Fruit fly (Drosophila melanogaster) whole organism, embryonic: ENCODE measurements around the gene Spn88Ea.

Experiments
- Awh ChIP-seq: fragments of 200-800 bp; sonication (Bioruptor generic); IDR thresholded peaks from 2 replicates; pipeline ENCODE4, ENCODE4 v1.3.6; 2022; ENCODE audit warnings: missing biosample characterization, missing genetic modification characterization
- C15 ChIP-seq: fragments of 200-800 bp; sonication (Bioruptor generic); IDR thresholded peaks from 3 replicates; pipeline ENCODE4 v1.3.6; 2022; ENCODE audit warnings: missing biosample characterization, missing genetic modification characterization
- CG10543 ChIP-seq: fragments of 200-800 bp; sonication (Bioruptor generic); optimal IDR thresholded peaks from 3 replicates; lab custom pipeline; 2017; ENCODE audit warnings: missing biosample characterization, mild to moderate bottlenecking, missing genetic modification characterization, moderate library complexity
- CG10979 ChIP-seq: fragments of 200-800 bp; sonication (Bioruptor generic); optimal IDR thresholded peaks from 2 replicates; lab custom pipeline; 2018; ENCODE audit warnings: missing biosample characterization, mild to moderate bottlenecking, missing genetic modification characterization, moderate library complexity
- CG11093 ChIP-seq: fragments of 200-800 bp; sonication (Bioruptor generic); IDR thresholded peaks from 3 replicates; pipeline ENCODE4 v1.3.6; 2022; ENCODE audit warnings: missing biosample characterization, missing genetic modification characterization
- CG11247 ChIP-seq: fragments of 200-800 bp; sonication (Bioruptor generic); IDR thresholded peaks from 2 replicates; pipeline ENCODE4 v1.3.6; 2022; ENCODE audit warnings: missing biosample characterization, missing genetic modification characterization
- CG13287 ChIP-seq: fragments of 200-800 bp; sonication (Bioruptor generic); IDR thresholded peaks from 2 replicates; pipeline ENCODE4 v1.3.6; 2022; ENCODE audit warnings: missing biosample characterization, missing genetic modification characterization; ENCODE audit not compliant: partially characterized antibody
- CG14710 ChIP-seq: fragments of 200-800 bp; sonication (Bioruptor generic); optimal IDR thresholded peaks from 3 replicates; lab custom pipeline; 2019; ENCODE audit warnings: missing biosample characterization, mild to moderate bottlenecking, missing genetic modification characterization, moderate library complexity
- CG15479 ChIP-seq: fragments of 200-800 bp; sonication (Bioruptor generic); optimal IDR thresholded peaks from 3 replicates; lab custom pipeline; 2019; ENCODE audit warnings: missing biosample characterization, mild to moderate bottlenecking, missing genetic modification characterization, moderate library complexity
- CG31365 ChIP-seq: fragments of 200-800 bp; sonication (Bioruptor generic); optimal IDR thresholded peaks from 2 replicates; lab custom pipeline; 2018; ENCODE audit warnings: missing biosample characterization, mild to moderate bottlenecking, missing genetic modification characterization
- CG31441 ChIP-seq: fragments of 200-800 bp; sonication (Bioruptor generic); IDR thresholded peaks from 2 replicates; pipeline ENCODE4 v1.3.6; 2022; ENCODE audit warnings: missing biosample characterization, missing genetic modification characterization
- CG34376 ChIP-seq: fragments of 200-800 bp; sonication (Bioruptor generic); optimal IDR thresholded peaks from 2 replicates; lab custom pipeline; 2018; ENCODE audit warnings: missing biosample characterization, mild to moderate bottlenecking, missing genetic modification characterization
- CG5180 ChIP-seq: fragments of 200-800 bp; sonication (Bioruptor generic); optimal IDR thresholded peaks from 3 replicates; lab custom pipeline; 2017; ENCODE audit warnings: missing biosample characterization, missing genetic modification characterization, mild to moderate bottlenecking, moderate library complexity, missing genetic modification reagents
- CG7786 ChIP-seq: fragments of 200-800 bp; sonication (Bioruptor generic); optimal IDR thresholded peaks from 2 replicates; lab custom pipeline; 2016; ENCODE audit warnings: missing biosample characterization, missing genetic modification characterization
- Dbx ChIP-seq: fragments of 200-800 bp; sonication (Bioruptor generic); IDR thresholded peaks from 3 replicates; pipeline ENCODE4 v1.3.6; 2022; ENCODE audit warnings: missing biosample characterization, missing genetic modification characterization
- HLH3B ChIP-seq: fragments of 200-800 bp; sonication (Bioruptor generic); IDR thresholded peaks from 2 replicates; pipeline ENCODE4 v1.3.6; 2022; ENCODE audit warnings: missing biosample characterization, missing genetic modification characterization
- Hr3 ChIP-seq: fragments of 200-800 bp; sonication (Bioruptor generic); optimal IDR thresholded peaks from 3 replicates; lab custom pipeline; 2016; ENCODE audit warnings: missing biosample characterization, missing genetic modification characterization
- Hsf ChIP-seq: fragments of 200-800 bp; sonication (Bioruptor generic); optimal IDR thresholded peaks from 3 replicates; lab custom pipeline; 2016; ENCODE audit warnings: missing biosample characterization, missing genetic modification characterization
- NC2α ChIP-seq: fragments of 200-800 bp; sonication (Bioruptor generic); optimal IDR thresholded peaks from 2 replicates; lab custom pipeline; 2016; ENCODE audit warnings: missing biosample characterization, missing genetic modification characterization
- Neu2 ChIP-seq: fragments of 200-800 bp; sonication (Bioruptor generic); optimal IDR thresholded peaks from 3 replicates; lab custom pipeline; 2016; ENCODE audit warnings: missing biosample characterization, missing genetic modification characterization, borderline replicate concordance
- Nf-YB ChIP-seq: fragments of 200-800 bp; sonication (Bioruptor generic); optimal IDR thresholded peaks from 3 replicates; lab custom pipeline; 2019; ENCODE audit warnings: missing biosample characterization, mild to moderate bottlenecking, missing genetic modification characterization, moderate library complexity
- Oli ChIP-seq: fragments of 200-800 bp; sonication (Bioruptor generic); optimal IDR thresholded peaks from 2 replicates; lab custom pipeline; 2018; ENCODE audit warnings: missing biosample characterization, mild to moderate bottlenecking, missing genetic modification characterization, moderate library complexity
- Opbp ChIP-seq: fragments of 200-800 bp; sonication (Bioruptor generic); IDR thresholded peaks from 3 replicates; pipeline ENCODE4 v1.3.6; 2022; ENCODE audit warnings: missing biosample characterization, missing genetic modification characterization; ENCODE audit not compliant: partially characterized antibody
- Xrp1 ChIP-seq: fragments of 200-800 bp; sonication (Bioruptor generic); IDR thresholded peaks from 2 replicates; pipeline ENCODE4 v1.3.6; 2022; ENCODE audit warnings: missing biosample characterization, missing genetic modification characterization
- ato ChIP-seq: fragments of 200-800 bp; sonication (Bioruptor generic); IDR thresholded peaks from 2 replicates; pipeline ENCODE4 v1.3.6; 2022; ENCODE audit warnings: missing biosample characterization, missing genetic modification characterization; ENCODE audit not compliant: partially characterized antibody
- bsh ChIP-seq, 2 experiments: fragments of 200-800 bp; sonication (Bioruptor generic); optimal IDR thresholded peaks; 2 replicates each; lab custom pipeline; 2017 to 2018; ENCODE audit warnings: mild to moderate bottlenecking in 2 of 2, missing biosample characterization in 2 of 2, missing genetic modification characterization in 2 of 2, moderate library complexity in 1 of 2
- btn ChIP-seq: fragments of 200-800 bp; sonication (Bioruptor generic); optimal IDR thresholded peaks from 2 replicates; lab custom pipeline; 2016; ENCODE audit warnings: missing biosample characterization, missing genetic modification characterization
- caup ChIP-seq: fragments of 200-800 bp; sonication (Bioruptor generic); optimal IDR thresholded peaks from 3 replicates; lab custom pipeline; 2017; ENCODE audit warnings: missing biosample characterization, mild to moderate bottlenecking, missing genetic modification characterization, moderate library complexity; ENCODE audit not compliant: severe bottlenecking
- chn ChIP-seq: fragments of 200-800 bp; sonication (Bioruptor generic); optimal IDR thresholded peaks from 2 replicates; lab custom pipeline; 2016; ENCODE audit warnings: missing biosample characterization, missing genetic modification characterization
- dan ChIP-seq: fragments of 200-800 bp; sonication (Bioruptor generic); IDR thresholded peaks from 2 replicates; pipeline ENCODE4 v1.3.6; 2022; ENCODE audit warnings: missing biosample characterization, missing genetic modification characterization
- dpn ChIP-seq, 2 experiments: fragments of 200-800 bp; sonication (Bioruptor generic); optimal IDR thresholded peaks; 3 replicates each; lab custom pipeline; 2016; ENCODE audit warnings: missing biosample characterization in 2 of 2, missing genetic modification characterization in 2 of 2
- gfzf ChIP-seq: fragments of 200-800 bp; sonication (Bioruptor generic); optimal IDR thresholded peaks from 2 replicates; lab custom pipeline; 2016; ENCODE audit warnings: missing biosample characterization, mild to moderate bottlenecking, missing genetic modification characterization, moderate library complexity
- hkb ChIP-seq, 2 experiments: fragments of 200-800 bp in 1 of 2; fragments of >200 bp in 1 of 2; sonication (Bioruptor generic) in 1 of 2; IDR thresholded peaks in 1 of 2; optimal IDR thresholded peaks in 1 of 2; 2 replicates each; pipeline versions ENCODE4 v1.3.6 to Lab custom; 2017 to 2022; ENCODE audit warnings: missing biosample characterization in 1 of 2, missing genetic modification characterization in 1 of 2
- ind ChIP-seq: fragments of 200-800 bp; sonication (Bioruptor generic); optimal IDR thresholded peaks from 3 replicates; lab custom pipeline; 2016; ENCODE audit warnings: missing biosample characterization, missing genetic modification characterization
- jumu ChIP-seq: fragments of 200-800 bp; sonication (Bioruptor generic); optimal IDR thresholded peaks from 3 replicates; lab custom pipeline; 2016; ENCODE audit warnings: missing biosample characterization, missing genetic modification characterization
- knrl ChIP-seq: fragments of 200-800 bp; sonication (Bioruptor generic); IDR thresholded peaks from 3 replicates; pipeline ENCODE4 v1.3.6; 2022; ENCODE audit warnings: missing biosample characterization, missing genetic modification characterization; ENCODE audit not compliant: partially characterized antibody
- lov ChIP-seq, 2 experiments: fragments of 200-800 bp in 1 of 2; fragments of >200 bp in 1 of 2; sonication (Bioruptor generic) in 1 of 2; IDR thresholded peaks in 1 of 2; optimal IDR thresholded peaks in 1 of 2; 2 replicates in 1 of 2; 3 replicates in 1 of 2; pipeline versions ENCODE4 v1.3.6 to Lab custom; 2017 to 2022; ENCODE audit warnings: missing biosample characterization in 1 of 2, missing genetic modification characterization in 1 of 2
- mirr ChIP-seq: fragments of 200-800 bp; sonication (Bioruptor generic); optimal IDR thresholded peaks from 3 replicates; lab custom pipeline; 2018; ENCODE audit warnings: missing biosample characterization, mild to moderate bottlenecking, missing genetic modification characterization
- odd ChIP-seq: fragments of 200-800 bp; sonication (Bioruptor generic); optimal IDR thresholded peaks from 2 replicates; lab custom pipeline; 2017; ENCODE audit warnings: missing biosample characterization, mild to moderate bottlenecking, missing genetic modification characterization
- org-1 ChIP-seq: fragments of 200-800 bp; sonication (Bioruptor generic); optimal IDR thresholded peaks from 2 replicates; lab custom pipeline; 2017; ENCODE audit warnings: missing biosample characterization, missing genetic modification characterization
- pfk ChIP-seq: fragments of 200-800 bp; sonication (Bioruptor generic); optimal IDR thresholded peaks from 2 replicates; lab custom pipeline; 2018; ENCODE audit warnings: missing biosample characterization, mild to moderate bottlenecking, missing genetic modification characterization, moderate library complexity
- phol ChIP-seq: fragments of 200-800 bp; sonication (Bioruptor generic); optimal IDR thresholded peaks from 3 replicates; lab custom pipeline; 2018; ENCODE audit warnings: missing biosample characterization, mild to moderate bottlenecking, missing genetic modification characterization, moderate library complexity
- pnt ChIP-seq: fragments of 200-800 bp; sonication (Bioruptor generic); optimal IDR thresholded peaks from 3 replicates; lab custom pipeline; 2016; ENCODE audit warnings: missing biosample characterization, missing genetic modification characterization
- pros ChIP-seq: fragments of 200-800 bp; sonication (Bioruptor generic); optimal IDR thresholded peaks from 3 replicates; lab custom pipeline; 2019; ENCODE audit warnings: missing biosample characterization, mild to moderate bottlenecking, missing genetic modification characterization, moderate library complexity
- ro ChIP-seq: fragments of 200-800 bp; sonication (Bioruptor generic); IDR thresholded peaks from 2 replicates; pipeline ENCODE4 v1.3.6; 2022; ENCODE audit warnings: missing biosample characterization, missing genetic modification characterization
- row ChIP-seq: fragments of 200-800 bp; sonication (Bioruptor generic); IDR thresholded peaks from 3 replicates; pipeline ENCODE4 v1.3.6; 2022; ENCODE audit warnings: missing biosample characterization, missing genetic modification characterization
- stwl ChIP-seq: fragments of 200-800 bp; sonication (Bioruptor generic); optimal IDR thresholded peaks from 3 replicates; lab custom pipeline; 2018; ENCODE audit warnings: missing biosample characterization, mild to moderate bottlenecking, missing genetic modification characterization, moderate library complexity
- tgo ChIP-seq: fragments of 200-800 bp; sonication (Bioruptor generic); IDR thresholded peaks from 3 replicates; pipeline ENCODE4 v1.3.6; 2022; ENCODE audit warnings: missing biosample characterization, missing genetic modification characterization
- tin ChIP-seq: fragments of 200-800 bp; sonication (Bioruptor generic); optimal IDR thresholded peaks from 3 replicates; lab custom pipeline; 2016; ENCODE audit warnings: missing biosample characterization, missing genetic modification characterization

Gene Spn88Ea

DNA sequence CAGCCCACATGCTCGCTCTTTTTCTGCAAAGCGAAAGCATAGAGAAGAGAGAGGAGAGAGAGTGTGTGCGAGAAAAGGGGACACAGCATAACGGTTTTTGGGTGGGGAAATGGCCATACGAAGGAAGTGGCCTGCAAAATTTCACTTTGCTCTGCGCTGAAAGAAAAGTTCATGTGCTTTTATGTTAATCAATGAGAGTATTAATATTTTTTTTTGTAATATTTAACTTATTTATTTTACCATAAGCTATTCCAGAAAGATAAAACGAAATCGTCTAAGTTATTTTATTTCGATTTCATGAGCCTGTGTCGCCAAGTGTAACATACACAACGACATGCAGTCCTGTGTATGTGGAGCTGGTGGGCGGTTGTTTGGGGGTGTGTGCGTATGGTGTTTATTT is 44.2 kb upstream of the Spn88Ea start (continued):
- TF ChIP-seq ato (GFP tag; lab: Robert Waterston, UW) (no peak), tgo (peak; percentile 80), Opbp (GFP tag; lab: Robert Waterston, UW) (no peak), CG7786 (GFP tag; lab: Kevin White, UChicago) (no peak), Dbx (GFP tag; lab: Robert Waterston, UW) (peak; percentile 78), knrl (GFP tag; lab: Robert Waterston, UW) (no peak), caup (GFP tag; lab: Kevin White, UChicago) (no peak), CG5180 (GFP tag; lab: Kevin White, UChicago) (no peak), gfzf (GFP tag; lab: Kevin White, UChicago) (no peak), Hsf (GFP tag; lab: Kevin White, UChicago) (peak; percentile 45), tin (GFP tag; lab: Kevin White, UChicago) (peak; percentile 3), CG13287 (GFP tag; lab: Robert Waterston, UW) (no peak), chn (GFP tag; lab: Kevin White, UChicago) (no peak), ind (GFP tag; lab: Kevin White, UChicago) (peak; percentile 58), Awh (GFP tag; lab: Robert Waterston, UW) (no peak; the same call in 1 of the 2 replicates), Oli (no peak), Nf-YB (GFP tag; lab: Kevin White, UChicago) (no peak), btn (no peak), CG31441 (no peak; the same call in none of the 2 replicates), CG15479 (GFP tag; lab: Kevin White, UChicago) (no peak), stwl (no peak), CG11093 (GFP tag; lab: Robert Waterston, UW) (peak; percentile 63; the same call in 2 of the 3 replicates), CG10979 (peak; percentile 45), CG34376 (GFP tag; lab: Kevin White, UChicago) (peak; percentile 41), phol (tag; lab: Kevin White, UChicago) (peak; percentile 31), NC2α (GFP tag; lab: Kevin White, UChicago) (no peak), dan (GFP tag; lab: Robert Waterston, UW) (no peak), odd (GFP tag; lab: Kevin White, UChicago) (no peak), ro (GFP tag; lab: Robert Waterston, UW) (no peak), bsh (GFP tag; optimal IDR thresholded peaks at IDR 0.05; lab: Kevin White, UChicago) (no peak), HLH3B (GFP tag; lab: Robert Waterston, UW) (peak; percentile 68), CG11247 (GFP tag; lab: Robert Waterston, UW) (peak; percentile 68), C15 (GFP tag; lab: Robert Waterston, UW) (0 out of 3 replicates have a peak, but pooled peaks have one; percentile 26), pfk (GFP tag; lab: Kevin White, UChicago) (no peak), jumu (GFP tag; lab: Kevin White, UChicago) (no peak), CG31365 (no peak), lov (optimal IDR thresholded peaks at IDR 0.05; lab: Kevin White, UChicago) (no peak), lov (GFP tag; IDR thresholded peaks at IDR 0.05; lab: Robert Waterston, UW) (no peak), pros (GFP tag; lab: Kevin White, UChicago) (no peak), pnt (GFP tag; lab: Kevin White, UChicago) (no peak), CG10543 (GFP tag; lab: Kevin White, UChicago) (no peak), CG14710 (no peak), row (GFP tag; lab: Robert Waterston, UW) (peak; percentile 90), mirr (GFP tag; lab: Kevin White, UChicago) (no peak), dpn (GFP tag; optimal IDR thresholded peaks at IDR 0.05; lab: Kevin White, UChicago) (peak in 1 of 2 experiments; percentile 49), org-1 (GFP tag; lab: Kevin White, UChicago) (peak; percentile 62), Hr3 (peak; percentile 62), hkb (optimal IDR thresholded peaks at IDR 0.05; lab: Kevin White, UChicago) (no peak), hkb (GFP tag; IDR thresholded peaks at IDR 0.05; lab: Robert Waterston, UW) (peak; percentile 85), Xrp1 (peak; percentile 81), Neu2 (no peak)
